Worm (Caenorhabditis elegans) whole organism, L4 larva: Measurements from ENCODE around the gene T01C1.4.

Source experiments
- D1046.2 ChIP-seq: fragments of 200-800 bp; sonication (Bioruptor generic); IDR thresholded peaks from 2 replicates; pipeline ENCODE4 v1.3.6; 2022; ENCODE audit warnings: missing genetic modification characterization, missing compliant biosample characterization
- F10B5.3 ChIP-seq: sonication (generic microtip); optimal IDR thresholded peaks from 2 replicates; lab custom pipeline; 2016; ENCODE audit warnings: mild to moderate bottlenecking, missing genetic modification characterization, missing compliant biosample characterization
- F37D6.2 ChIP-seq: sonication (generic microtip); optimal IDR thresholded peaks from 2 replicates; lab custom pipeline; 2016; ENCODE audit warnings: mild to moderate bottlenecking, missing genetic modification characterization, missing compliant biosample characterization
- R02D3.7 ChIP-seq: fragments of 150-350 bp; sonication (generic microtip); optimal IDR thresholded peaks from 3 replicates; lab custom pipeline; 2014; ENCODE audit warnings: missing biosample characterization, missing genetic modification characterization
- Y5F2A.4 ChIP-seq: fragments of 200-800 bp; sonication (Bioruptor generic); optimal IDR thresholded peaks from 2 replicates; lab custom pipeline; 2018; ENCODE audit warnings: mild to moderate bottlenecking, missing genetic modification characterization, missing compliant biosample characterization
- ZK546.5 ChIP-seq, 2 experiments: sonication (generic microtip); optimal IDR thresholded peaks; 2 replicates each; lab custom pipeline; 2017; ENCODE audit warnings: missing biosample characterization in 2 of 2, missing genetic modification characterization in 2 of 2
- aha-1 ChIP-seq: fragments of 150-350 bp; peaks from one replicate; lab custom pipeline; 2014; ENCODE audit warnings: missing biosample characterization, missing genetic modification characterization
- ceh-62 ChIP-seq: sonication (generic microtip); optimal IDR thresholded peaks from 2 replicates; lab custom pipeline; 2017; ENCODE audit warnings: missing biosample characterization, missing genetic modification characterization
- ceh-82 ChIP-seq: sonication (generic microtip); optimal IDR thresholded peaks from 2 replicates; lab custom pipeline; 2017; ENCODE audit warnings: missing biosample characterization, missing genetic modification characterization
- ces-1 ChIP-seq: fragments of 150-350 bp; sonication (generic microtip); optimal IDR thresholded peaks from 4 replicates; lab custom pipeline; 2014; ENCODE audit warnings: missing biosample characterization, missing genetic modification reagents, missing genetic modification characterization
- daf-12 ChIP-seq: fragments of 150-350 bp; optimal IDR thresholded peaks from 2 replicates; lab custom pipeline; 2014; ENCODE audit warnings: missing biosample characterization, missing genetic modification reagents, missing genetic modification characterization
- daf-16 ChIP-seq, 3 experiments: sonication (generic microtip); optimal IDR thresholded peaks; 2 replicates each; lab custom pipeline; 2016 to 2017; ENCODE audit warnings: missing genetic modification characterization in 3 of 3, missing genetic modification reagents in 3 of 3, mild to moderate bottlenecking in 2 of 3, missing compliant biosample characterization in 2 of 3, missing biosample characterization in 1 of 3, moderate library complexity in 1 of 3
- dmd-6 ChIP-seq: fragments of 200-800 bp; sonication (Bioruptor generic); IDR thresholded peaks from 2 replicates; pipeline ENCODE4 v1.3.6; 2022; ENCODE audit warnings: missing genetic modification reagents, missing genetic modification characterization, missing compliant biosample characterization
- dmd-8 ChIP-seq: fragments of 200-800 bp; sonication (Bioruptor generic); IDR thresholded peaks from 2 replicates; pipeline ENCODE4 v1.3.6; 2022; ENCODE audit warnings: missing genetic modification characterization, missing compliant biosample characterization
- duxl-1 ChIP-seq: sonication (generic microtip); optimal IDR thresholded peaks from 2 replicates; lab custom pipeline; 2016; ENCODE audit warnings: mild to moderate bottlenecking, missing genetic modification characterization, moderate library complexity, missing compliant biosample characterization; ENCODE audit not compliant: poor library complexity
- dve-1 ChIP-seq: sonication (generic microtip); optimal IDR thresholded peaks from 2 replicates; lab custom pipeline; 2017; ENCODE audit warnings: antibody characterized with exemption, mild to moderate bottlenecking, missing genetic modification characterization, missing compliant biosample characterization; ENCODE audit not compliant: insufficient read depth
- fkh-10 ChIP-seq: fragments of 150-350 bp; optimal IDR thresholded peaks from 2 replicates; lab custom pipeline; 2014; ENCODE audit warnings: missing biosample characterization, missing genetic modification reagents, missing genetic modification characterization
- hlh-11 ChIP-seq: fragments of 200-800 bp; sonication (Bioruptor generic); optimal IDR thresholded peaks from 2 replicates; lab custom pipeline; 2018; ENCODE audit warnings: mild to moderate bottlenecking, missing genetic modification characterization, missing compliant biosample characterization
- hlh-30 ChIP-seq: sonication (generic microtip); optimal IDR thresholded peaks from 2 replicates; lab custom pipeline; 2017; ENCODE audit warnings: antibody characterized with exemption, mild to moderate bottlenecking, missing genetic modification characterization, missing compliant biosample characterization; ENCODE audit not compliant: insufficient read depth
- lin-15B ChIP-seq: fragments of 150-350 bp; sonication (generic microtip); optimal IDR thresholded peaks from 3 replicates; lab custom pipeline; 2014; ENCODE audit warnings: missing biosample characterization, missing genetic modification characterization
- lin-29 ChIP-seq: fragments of 200-800 bp; sonication (Bioruptor generic); IDR thresholded peaks from 2 replicates; pipeline ENCODE4 v1.3.6; 2022; ENCODE audit warnings: missing genetic modification reagents, missing genetic modification characterization, missing compliant biosample characterization
- lin-38 ChIP-seq: fragments of 200-800 bp; sonication (Bioruptor generic); IDR thresholded peaks from 2 replicates; pipeline ENCODE4 v1.3.6; 2022; ENCODE audit warnings: missing genetic modification reagents, missing genetic modification characterization, missing compliant biosample characterization
- mxl-3 ChIP-seq: fragments of 200-800 bp; sonication (Bioruptor generic); optimal IDR thresholded peaks from 2 replicates; lab custom pipeline; 2018; ENCODE audit warnings: mild to moderate bottlenecking, missing genetic modification characterization, missing compliant biosample characterization
- nhr-42 ChIP-seq: fragments of 200-800 bp; sonication (Bioruptor generic); IDR thresholded peaks from 2 replicates; pipeline ENCODE4 v1.3.6; 2022; ENCODE audit warnings: missing genetic modification characterization, missing compliant biosample characterization
- nhr-6 ChIP-seq: fragments of 150-350 bp; optimal IDR thresholded peaks from 2 replicates; lab custom pipeline; 2014; ENCODE audit warnings: missing biosample characterization, missing genetic modification characterization
- nhr-76 ChIP-seq: fragments of 150-350 bp; optimal IDR thresholded peaks from 2 replicates; lab custom pipeline; 2014; ENCODE audit warnings: missing biosample characterization, missing genetic modification characterization
- php-3 ChIP-seq: fragments of 200-800 bp; sonication (Bioruptor generic); IDR thresholded peaks from 2 replicates; pipeline ENCODE4 v1.3.6; 2022; ENCODE audit warnings: missing genetic modification reagents, missing genetic modification characterization, missing compliant biosample characterization
- pqm-1 ChIP-seq: sonication (generic microtip); optimal IDR thresholded peaks from 2 replicates; lab custom pipeline; 2017; ENCODE audit warnings: missing biosample characterization, missing genetic modification characterization
- set-16 ChIP-seq: fragments of 200-800 bp; sonication (Bioruptor generic); IDR thresholded peaks from 2 replicates; pipeline ENCODE4 v1.3.6; 2022; ENCODE audit warnings: missing genetic modification reagents, missing genetic modification characterization, missing compliant biosample characterization
- snpc-1.2 ChIP-seq: fragments of 200-800 bp; sonication (Bioruptor generic); IDR thresholded peaks from 2 replicates; pipeline ENCODE4 v1.3.6; 2022; ENCODE audit warnings: missing genetic modification reagents, missing genetic modification characterization, missing compliant biosample characterization
- spr-1 ChIP-seq: sonication (generic microtip); optimal IDR thresholded peaks from 2 replicates; lab custom pipeline; 2016; ENCODE audit warnings: mild to moderate bottlenecking, missing genetic modification characterization, missing compliant biosample characterization
- unc-130 ChIP-seq: sonication (generic microtip); optimal IDR thresholded peaks from 2 replicates; lab custom pipeline; 2016; ENCODE audit warnings: missing genetic modification reagents, missing genetic modification characterization, missing compliant biosample characterization
- unc-39 ChIP-seq: sonication (generic microtip); optimal IDR thresholded peaks from 2 replicates; lab custom pipeline; 2017; ENCODE audit warnings: missing biosample characterization, missing genetic modification characterization
- unc-62 ChIP-seq, 3 experiments: fragments of 150-350 bp in 1 of 3; sonication (generic microtip); optimal IDR thresholded peaks in 2 of 3; peaks in 1 of 3; 1 replicate in 1 of 3; 2 replicates in 2 of 3; lab custom pipeline; 2014 to 2017; ENCODE audit warnings: missing biosample characterization in 3 of 3, missing genetic modification characterization in 3 of 3, missing genetic modification reagents in 3 of 3, missing genotype in 1 of 3
- zfp-3 ChIP-seq: fragments of 200-800 bp; sonication (Bioruptor generic); conservative IDR thresholded peaks from 2 replicates; pipeline ENCODE4 v1.3.6; 2022; ENCODE audit warnings: missing genetic modification reagents, missing genetic modification characterization, missing compliant biosample characterization
- ztf-11 ChIP-seq: fragments of 150-350 bp; optimal IDR thresholded peaks from 2 replicates; lab custom pipeline; 2014; ENCODE audit warnings: missing biosample characterization, missing genetic modification characterization

The T01C1.4 gene

DNA sequence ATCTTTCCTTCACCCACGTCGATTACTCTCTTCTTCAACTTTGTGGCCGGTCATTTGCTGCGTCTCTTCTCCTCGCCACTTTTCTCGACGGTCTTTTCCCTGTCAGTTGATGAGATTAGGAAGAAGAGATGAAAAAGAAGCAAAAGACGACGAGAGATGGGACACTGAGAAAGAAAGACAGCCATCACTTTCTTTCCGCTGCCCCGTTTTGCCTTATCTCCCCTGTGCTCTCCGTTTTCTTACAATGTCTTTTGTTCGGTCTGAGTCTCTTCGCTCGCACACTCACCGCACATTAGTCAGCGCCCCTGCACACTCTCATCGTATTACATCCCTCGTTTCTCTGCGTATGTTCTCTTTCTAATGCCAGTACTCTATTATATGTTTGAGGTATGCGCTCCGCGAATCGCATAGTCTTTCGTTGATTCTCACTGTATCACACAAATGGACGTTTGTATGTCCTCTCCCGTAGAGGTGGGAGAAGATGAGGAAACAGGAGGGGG is 49.3 kb upstream of the T01C1.4 start (continued):
- TF ChIP-seq lin-38 (GFP tag; lab: Robert Waterston, UW) (peak; percentile 60), F37D6.2 (peak; percentile 88), Y5F2A.4 (GFP tag; lab: Kevin White, UChicago) (no peak), F10B5.3 (tag; lab: Kevin White, UChicago) (peak; percentile 77), D1046.2 (GFP tag; lab: Robert Waterston, UW) (no peak), nhr-6 (tag; lab: Kevin White, UChicago) (peak; percentile 88), lin-15B (tag; lab: Kevin White, UChicago) (no peak)

DNA sequence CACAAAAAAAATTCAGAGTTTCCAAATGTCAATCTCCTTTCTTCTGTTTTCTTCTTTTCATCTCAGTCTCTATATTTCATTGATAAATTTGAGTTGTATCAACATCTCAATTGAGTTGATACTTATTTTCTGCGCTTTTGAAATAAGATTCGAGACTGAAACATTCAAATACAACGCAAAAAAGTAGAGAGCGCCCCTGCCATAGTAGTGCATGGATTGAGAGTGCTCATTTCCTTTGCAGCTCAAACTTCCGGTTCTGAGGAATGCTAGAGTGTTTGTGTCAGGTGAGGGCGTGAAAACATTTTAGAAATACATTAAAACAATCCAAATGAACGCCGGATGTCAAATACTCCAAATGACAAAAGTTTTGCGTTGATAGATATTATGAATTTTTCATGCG is 46.5 kb upstream of the T01C1.4 start:
- no peak for TF ChIP-seq dmd-8 (GFP tag; lab: Robert Waterston, UW)
- TF ChIP-seq aha-1 (tag; lab: Kevin White, UChicago) = peak; percentile 85

DNA sequence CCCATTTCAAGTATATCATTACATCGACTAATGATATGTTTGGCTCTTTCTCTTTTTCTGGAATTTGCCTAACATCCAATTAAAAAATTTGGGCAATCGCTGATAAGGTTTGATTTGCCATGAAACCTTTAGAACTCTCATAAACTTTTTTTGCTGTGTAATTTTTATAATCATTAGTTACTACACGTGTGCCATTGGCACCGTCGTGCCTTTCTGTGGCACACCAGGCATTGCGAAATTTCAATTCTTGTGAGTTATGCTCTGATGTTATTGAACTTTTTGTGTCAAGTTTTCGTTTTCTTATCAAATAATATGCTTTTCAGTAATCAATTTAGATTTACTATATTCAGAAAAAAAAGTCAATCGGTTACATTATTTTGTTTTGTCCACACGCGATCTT is 44.0 kb upstream of the T01C1.4 start:
- TF ChIP-seq dve-1 (peak; percentile 66), php-3 (peak; percentile 64), dmd-6 (GFP tag; lab: Robert Waterston, UW) (peak; percentile 26; the same call in 1 of the 2 replicates), mxl-3 (GFP tag; lab: Kevin White, UChicago) (peak; percentile 55), pqm-1 (tag; lab: Kevin White, UChicago) (peak; percentile 43), nhr-6 (tag; lab: Kevin White, UChicago) (no peak), ZK546.5 (tag; optimal IDR thresholded peaks at IDR 0.05; lab: Kevin White, UChicago) (no peak), hlh-11 (tag; lab: Kevin White, UChicago) (peak; percentile 6), hlh-30 (tag; lab: Kevin White, UChicago) (peak; percentile 42), duxl-1 (tag; lab: Kevin White, UChicago) (no peak), daf-16 (GFP tag; optimal IDR thresholded peaks at IDR 0.05; lab: Kevin White, UChicago) (no peak), daf-16 (tag; optimal IDR thresholded peaks at IDR 0.05; lab: Kevin White, UChicago) (peak; percentile 43), R02D3.7 (tag; lab: Kevin White, UChicago) (no peak)

DNA sequence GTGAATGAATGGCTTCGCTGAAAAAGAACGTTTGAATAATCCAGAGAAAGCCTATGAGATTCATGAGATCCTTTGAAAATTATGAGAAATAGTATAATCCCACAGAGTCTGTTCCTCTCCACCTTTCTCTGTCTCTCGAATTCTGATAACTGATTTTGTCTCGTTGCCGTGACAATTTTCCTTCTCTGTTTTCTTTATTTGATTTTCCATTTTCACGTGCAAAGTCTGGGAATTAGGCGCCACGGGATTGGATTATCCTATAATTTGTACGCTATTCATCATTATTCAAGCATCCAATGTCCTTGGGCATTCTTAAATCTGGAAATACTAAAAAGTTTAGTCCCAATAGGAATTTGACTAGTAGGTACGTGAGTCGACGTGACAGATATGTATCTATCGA is 41.5 kb upstream of the T01C1.4 start:
- TF ChIP-seq unc-62 (GFP tag; optimal IDR thresholded peaks at IDR 0.05 in 1 of 2; lab: Kevin White, UChicago) (peak in 1 of 2 experiments; percentile 50), unc-62 (tag; optimal IDR thresholded peaks at IDR 0.05; lab: Kevin White, UChicago) (no peak), lin-29 (GFP tag; lab: Robert Waterston, UW) (no peak)
- TF ChIP-seq, all 104 proteins: peak for 1

DNA sequence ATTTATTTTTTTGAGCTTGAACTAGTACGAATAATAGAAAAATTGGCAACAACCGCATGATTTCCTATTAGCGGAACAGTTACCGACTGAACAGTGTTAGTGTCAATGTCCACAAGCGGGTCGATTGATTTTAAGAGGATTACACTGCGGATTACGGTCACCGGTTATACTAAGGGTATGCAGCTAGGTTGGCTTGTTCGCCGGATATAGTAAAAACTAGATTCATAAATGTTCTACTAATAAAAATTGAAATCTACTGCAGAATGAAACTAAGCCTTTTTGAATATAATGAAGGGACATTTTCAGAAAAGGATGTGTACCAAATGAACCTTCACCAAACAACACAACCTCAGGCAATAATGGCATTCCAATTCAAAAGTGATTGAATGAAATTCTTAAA is 40.7 kb upstream of the T01C1.4 start, which contains the start of gene R07A4.4:
Gene R07A4.4 (minus strand): TSS at position 101 of the 400 bp plus-strand sequence.
- TF ChIP-seq daf-12 (tag; lab: Kevin White, UChicago) = no peak
- no peak for TF ChIP-seq lin-15B (tag; lab: Kevin White, UChicago)
- no peak for TF ChIP-seq ceh-62
- TF ChIP-seq zfp-3 (GFP tag; lab: Robert Waterston, UW) = no peak
- no peak for TF ChIP-seq set-16 (GFP tag; lab: Robert Waterston, UW)
- TF ChIP-seq spr-1 (tag; lab: Kevin White, UChicago) = no peak
- TF ChIP-seq unc-39 (tag; lab: Kevin White, UChicago) = no peak
- no peak for TF ChIP-seq hlh-30 (tag; lab: Kevin White, UChicago)
- no peak for TF ChIP-seq nhr-76 (tag; lab: Kevin White, UChicago)
- no peak for TF ChIP-seq ceh-82 (tag; lab: Kevin White, UChicago)
- no peak for TF ChIP-seq ces-1 (GFP tag; lab: Kevin White, UChicago)
- no peak for TF ChIP-seq nhr-6 (tag; lab: Kevin White, UChicago)
- TF ChIP-seq fkh-10 (GFP tag; lab: Kevin White, UChicago) = no peak
- no peak for TF ChIP-seq snpc-1.2 (GFP tag; lab: Robert Waterston, UW)
- TF ChIP-seq ztf-11 (tag; lab: Kevin White, UChicago) = no peak
- TF ChIP-seq nhr-42 = no peak
- TF ChIP-seq unc-130 (GFP tag; lab: Kevin White, UChicago) = no peak
